Fruit fly (Drosophila melanogaster) whole organism, embryonic: ENCODE results near the gene CG13075.

Experiments used
- CG10462 ChIP-seq: fragments of 200-800 bp; sonication (Bioruptor generic); optimal IDR thresholded peaks from 2 replicates; lab custom pipeline; 2016; ENCODE audit warnings: missing biosample characterization, missing genetic modification characterization
- CG12155 ChIP-seq: fragments of 200-800 bp; sonication (Bioruptor generic); optimal IDR thresholded peaks from 3 replicates; lab custom pipeline; 2016; ENCODE audit warnings: missing biosample characterization, missing genetic modification characterization
- CG12769 ChIP-seq: fragments of 200-800 bp; sonication (Bioruptor generic); optimal IDR thresholded peaks from 2 replicates; lab custom pipeline; 2019; ENCODE audit warnings: missing biosample characterization, mild to moderate bottlenecking, missing genetic modification characterization, moderate library complexity
- CG13287 ChIP-seq: fragments of 200-800 bp; sonication (Bioruptor generic); IDR thresholded peaks from 2 replicates; pipeline ENCODE4 v1.3.6; 2022; ENCODE audit warnings: missing biosample characterization, missing genetic modification characterization; ENCODE audit not compliant: partially characterized antibody
- CG13296 ChIP-seq: fragments of 200-800 bp; sonication (Bioruptor generic); optimal IDR thresholded peaks from 3 replicates; lab custom pipeline; 2018; ENCODE audit warnings: missing biosample characterization, mild to moderate bottlenecking, missing genetic modification characterization
- CG14965 ChIP-seq: fragments of 200-800 bp; sonication (Bioruptor generic); optimal IDR thresholded peaks from 2 replicates; lab custom pipeline; 2016; ENCODE audit warnings: missing biosample characterization, missing genetic modification characterization, borderline replicate concordance
- CG15011 ChIP-seq: fragments of 200-800 bp; sonication (Bioruptor generic); optimal IDR thresholded peaks from 3 replicates; lab custom pipeline; 2018; ENCODE audit warnings: missing biosample characterization, mild to moderate bottlenecking, missing genetic modification characterization
- CG16779 ChIP-seq: fragments of 200-800 bp; sonication (Bioruptor generic); IDR thresholded peaks from 2 replicates; pipeline ENCODE4 v1.3.6; 2022; ENCODE audit warnings: missing biosample characterization, missing genetic modification characterization
- CG17385 ChIP-seq: fragments of 200-800 bp; sonication (Bioruptor generic); optimal IDR thresholded peaks from 3 replicates; lab custom pipeline; 2018; ENCODE audit warnings: missing biosample characterization, mild to moderate bottlenecking, missing genetic modification characterization
- CG1832 ChIP-seq: fragments of 200-800 bp; sonication (Bioruptor generic); optimal IDR thresholded peaks from 2 replicates; lab custom pipeline; 2017; ENCODE audit warnings: missing biosample characterization, mild to moderate bottlenecking, missing genetic modification characterization, inconsistent platforms
- CG18599 ChIP-seq: fragments of 200-800 bp; sonication (Bioruptor generic); optimal IDR thresholded peaks from 3 replicates; lab custom pipeline; 2017; ENCODE audit warnings: missing biosample characterization, missing genetic modification characterization, mild to moderate bottlenecking, moderate library complexity, missing genetic modification reagents
- CG2120 ChIP-seq: fragments of 200-800 bp; sonication (Bioruptor generic); optimal IDR thresholded peaks from 3 replicates; lab custom pipeline; 2016; ENCODE audit warnings: missing biosample characterization, missing genetic modification characterization
- CG2678 ChIP-seq: fragments of 200-800 bp; sonication (Bioruptor generic); optimal IDR thresholded peaks from 3 replicates; lab custom pipeline; 2019; ENCODE audit warnings: missing biosample characterization, mild to moderate bottlenecking, missing genetic modification characterization, moderate library complexity
- CG2712 ChIP-seq: fragments of 200-800 bp; optimal IDR thresholded peaks from 3 replicates; lab custom pipeline; 2019; ENCODE audit warnings: missing biosample characterization, mild to moderate bottlenecking, missing genetic modification characterization, moderate library complexity
- CG32767 ChIP-seq: fragments of 200-800 bp; sonication (Bioruptor generic); IDR thresholded peaks from 2 replicates; pipeline ENCODE4 v1.3.6; 2022; ENCODE audit warnings: missing biosample characterization, missing genetic modification characterization
- CG4730 ChIP-seq: fragments of 200-800 bp; sonication (Bioruptor generic); IDR thresholded peaks from 2 replicates; pipeline ENCODE4 v1.3.6; 2022; ENCODE audit warnings: missing biosample characterization, missing genetic modification characterization
- CG4820 ChIP-seq: fragments of 200-800 bp; sonication (Bioruptor generic); optimal IDR thresholded peaks from 3 replicates; lab custom pipeline; 2016; ENCODE audit warnings: missing biosample characterization, missing genetic modification characterization
- CG7357 ChIP-seq: fragments of 200-800 bp; sonication (Bioruptor generic); IDR thresholded peaks from 3 replicates; pipeline ENCODE4 v1.3.6; 2022; ENCODE audit warnings: missing biosample characterization, missing genetic modification characterization
- CG8089 ChIP-seq: fragments of 200-800 bp; sonication (Bioruptor generic); optimal IDR thresholded peaks from 3 replicates; lab custom pipeline; 2016; ENCODE audit warnings: missing biosample characterization, missing genetic modification characterization
- CG9932 ChIP-seq: fragments of 200-800 bp; sonication (Bioruptor generic); IDR thresholded peaks from 2 replicates; pipeline ENCODE4 v1.3.6; 2022; ENCODE audit warnings: missing biosample characterization, missing genetic modification characterization
- CkIIα-i1 ChIP-seq: fragments of 200-800 bp; sonication (Bioruptor generic); IDR thresholded peaks from 2 replicates; pipeline ENCODE4 v1.3.6; 2022; ENCODE audit warnings: missing biosample characterization, missing genetic modification characterization
- D ChIP-seq, 2 experiments: fragments of 200-800 bp in 1 of 2; fragments of >200 bp in 1 of 2; sonication (Bioruptor generic) in 1 of 2; optimal IDR thresholded peaks; 2 replicates in 1 of 2; 3 replicates in 1 of 2; lab custom pipeline; 2017; ENCODE audit warnings: mild to moderate bottlenecking in 1 of 2, missing biosample characterization in 1 of 2, missing genetic modification characterization in 1 of 2, missing genetic modification reagents in 1 of 2
- Doc3 ChIP-seq: fragments of 200-800 bp; sonication (Bioruptor generic); IDR thresholded peaks from 3 replicates; pipeline ENCODE4 v1.3.6; 2022; ENCODE audit warnings: missing biosample characterization, missing genetic modification characterization; ENCODE audit not compliant: partially characterized antibody
- Dref ChIP-seq: fragments of 200-800 bp; sonication (Bioruptor generic); IDR thresholded peaks from 2 replicates; pipeline ENCODE4 v1.3.6; 2022; ENCODE audit warnings: missing biosample characterization, missing genetic modification characterization
- Drgx ChIP-seq: fragments of 200-800 bp; sonication (Bioruptor generic); IDR thresholded peaks from 2 replicates; pipeline ENCODE4 v1.3.6; 2022; ENCODE audit warnings: missing biosample characterization, missing genetic modification characterization
- Gug ChIP-seq: fragments of 200-800 bp; sonication (Bioruptor generic); IDR thresholded peaks from 4 replicates; pipeline ENCODE4 v1.3.6; 2022; ENCODE audit warnings: missing biosample characterization, missing genetic modification characterization
- Meics ChIP-seq: fragments of 200-800 bp; sonication (Bioruptor generic); optimal IDR thresholded peaks from 2 replicates; lab custom pipeline; 2017; ENCODE audit warnings: missing biosample characterization, mild to moderate bottlenecking, missing genetic modification characterization
- Myb ChIP-seq: fragments of 200-800 bp; sonication (Bioruptor generic); optimal IDR thresholded peaks from 2 replicates; lab custom pipeline; 2016; ENCODE audit warnings: missing biosample characterization, missing genetic modification characterization
- NC2α ChIP-seq: fragments of 200-800 bp; sonication (Bioruptor generic); optimal IDR thresholded peaks from 2 replicates; lab custom pipeline; 2016; ENCODE audit warnings: missing biosample characterization, missing genetic modification characterization
- Nf-YA ChIP-seq: fragments of 200-800 bp; sonication (Bioruptor generic); IDR thresholded peaks from 2 replicates; pipeline ENCODE4 v1.3.6; 2022; ENCODE audit warnings: missing biosample characterization, missing genetic modification characterization
- Opbp ChIP-seq: fragments of 200-800 bp; sonication (Bioruptor generic); IDR thresholded peaks from 3 replicates; pipeline ENCODE4 v1.3.6; 2022; ENCODE audit warnings: missing biosample characterization, missing genetic modification characterization; ENCODE audit not compliant: partially characterized antibody
- Trl ChIP-seq, 3 experiments: fragments of >200 bp in 2 of 3; fragments of 200-800 bp in 1 of 3; sonication (Bioruptor generic) in 1 of 3; optimal IDR thresholded peaks; 2 replicates in 1 of 3; 3 replicates in 2 of 3; lab custom pipeline; 2016 to 2017; ENCODE audit warnings: missing biosample characterization in 1 of 3, missing genetic modification characterization in 1 of 3
- bigmax ChIP-seq: fragments of 200-800 bp; sonication (Bioruptor generic); optimal IDR thresholded peaks from 2 replicates; lab custom pipeline; 2018; ENCODE audit warnings: missing biosample characterization, mild to moderate bottlenecking, missing genetic modification characterization
- btn ChIP-seq: fragments of 200-800 bp; sonication (Bioruptor generic); optimal IDR thresholded peaks from 2 replicates; lab custom pipeline; 2016; ENCODE audit warnings: missing biosample characterization, missing genetic modification characterization
- caup ChIP-seq: fragments of 200-800 bp; sonication (Bioruptor generic); optimal IDR thresholded peaks from 3 replicates; lab custom pipeline; 2017; ENCODE audit warnings: missing biosample characterization, mild to moderate bottlenecking, missing genetic modification characterization, moderate library complexity; ENCODE audit not compliant: severe bottlenecking
- cg ChIP-seq: fragments of 200-800 bp; sonication (Bioruptor generic); optimal IDR thresholded peaks from 3 replicates; lab custom pipeline; 2019; ENCODE audit warnings: missing biosample characterization, mild to moderate bottlenecking, missing genetic modification characterization, moderate library complexity
- chinmo ChIP-seq: fragments of 200-800 bp; sonication (Bioruptor generic); IDR thresholded peaks from 4 replicates; pipeline ENCODE4 v1.3.6; 2022; ENCODE audit warnings: missing biosample characterization, missing genetic modification characterization; ENCODE audit not compliant: partially characterized antibody
- crp ChIP-seq, 2 experiments: fragments of 200-800 bp; sonication (Bioruptor generic); optimal IDR thresholded peaks; 2 replicates in 1 of 2; 3 replicates in 1 of 2; lab custom pipeline; 2017; ENCODE audit warnings: missing biosample characterization in 2 of 2, missing genetic modification characterization in 2 of 2, mild to moderate bottlenecking in 1 of 2, moderate library complexity in 1 of 2
- disco-r ChIP-seq: fragments of 200-800 bp; sonication (Bioruptor generic); optimal IDR thresholded peaks from 2 replicates; lab custom pipeline; 2016; ENCODE audit warnings: missing biosample characterization, missing genetic modification characterization
- ems ChIP-seq: fragments of 200-800 bp; sonication (Bioruptor generic); optimal IDR thresholded peaks from 3 replicates; lab custom pipeline; 2016; ENCODE audit warnings: missing biosample characterization, missing genetic modification characterization
- fd64A ChIP-seq: fragments of 200-800 bp; sonication (Bioruptor generic); optimal IDR thresholded peaks from 3 replicates; lab custom pipeline; 2018; ENCODE audit warnings: missing biosample characterization, mild to moderate bottlenecking, missing genetic modification characterization
- hth ChIP-seq: fragments of >200 bp; optimal IDR thresholded peaks from 2 replicates; lab custom pipeline; 2017; ENCODE audit warnings: inconsistent platforms
- kah ChIP-seq: fragments of 200-800 bp; sonication (Bioruptor generic); optimal IDR thresholded peaks from 2 replicates; lab custom pipeline; 2018; ENCODE audit warnings: missing biosample characterization, mild to moderate bottlenecking, missing genetic modification characterization
- luna ChIP-seq: fragments of 200-800 bp; sonication (Bioruptor generic); optimal IDR thresholded peaks from 2 replicates; lab custom pipeline; 2016; ENCODE audit warnings: missing biosample characterization, missing genetic modification characterization
- mirr ChIP-seq: fragments of 200-800 bp; sonication (Bioruptor generic); optimal IDR thresholded peaks from 3 replicates; lab custom pipeline; 2018; ENCODE audit warnings: missing biosample characterization, mild to moderate bottlenecking, missing genetic modification characterization
- nau ChIP-seq: fragments of 200-800 bp; sonication (Bioruptor generic); optimal IDR thresholded peaks from 3 replicates; lab custom pipeline; 2017; ENCODE audit warnings: missing biosample characterization, mild to moderate bottlenecking, missing genetic modification characterization, missing genetic modification reagents
- run ChIP-seq: fragments of 200-800 bp; sonication (Bioruptor generic); optimal IDR thresholded peaks from 3 replicates; lab custom pipeline; 2018; ENCODE audit warnings: missing biosample characterization, mild to moderate bottlenecking, missing genetic modification characterization
- sc ChIP-seq, 3 experiments: fragments of >200 bp in 2 of 3; fragments of 200-800 bp in 1 of 3; sonication (Bioruptor generic) in 1 of 3; optimal IDR thresholded peaks; 2 replicates in 2 of 3; 3 replicates in 1 of 3; lab custom pipeline; 2017; ENCODE audit warnings: mild to moderate bottlenecking in 1 of 3, missing biosample characterization in 1 of 3, missing genetic modification characterization in 1 of 3, missing genetic modification reagents in 1 of 3
- tna ChIP-seq: fragments of 200-800 bp; sonication (Bioruptor generic); IDR thresholded peaks from 2 replicates; pipeline ENCODE4 v1.3.6; 2022; ENCODE audit warnings: missing biosample characterization, missing genetic modification characterization; ENCODE audit not compliant: partially characterized antibody

Gene CG13075

dm6 chr3L:16090330-16090803 is 6.6 kb downstream of the CG13075 start, which contains the start of the genes CG5235 and ClC-c (continued):
- peak; percentile 38 for TF ChIP-seq Myb (GFP tag; lab: Kevin White, UChicago)
- TF ChIP-seq CG32767 = no peak
- TF ChIP-seq D (optimal IDR thresholded peaks at IDR 0.05; lab: Kevin White, UChicago) = peak; percentile 41
- TF ChIP-seq D (GFP tag; optimal IDR thresholded peaks at IDR 0.05; lab: Kevin White, UChicago) = no peak
- no peak for TF ChIP-seq CG14965
- TF ChIP-seq hth (lab: Kevin White, UChicago) = no peak
- TF ChIP-seq CG4820 (GFP tag; lab: Kevin White, UChicago) = no peak
- peak; percentile 86; the same call in 2 of the 4 replicates for TF ChIP-seq chinmo (GFP tag; lab: Robert Waterston, UW)
- peak; percentile 86 for TF ChIP-seq tna (GFP tag; lab: Robert Waterston, UW)
- no peak for TF ChIP-seq CG13296
- no peak for TF ChIP-seq Meics (GFP tag; lab: Kevin White, UChicago)
- TF ChIP-seq caup (GFP tag; lab: Kevin White, UChicago) = no peak
- TF ChIP-seq cg (GFP tag; lab: Kevin White, UChicago) = peak; percentile 81
- TF ChIP-seq btn (GFP tag; lab: Kevin White, UChicago) = no peak
- TF ChIP-seq CG7357 = no peak
- peak; percentile 72 for TF ChIP-seq Doc3 (GFP tag; lab: Robert Waterston, UW)
- no peak for TF ChIP-seq CG8089 (GFP tag; lab: Kevin White, UChicago)
- no peak for TF ChIP-seq CG12155 (GFP tag; lab: Kevin White, UChicago)
- TF ChIP-seq CG2120 (GFP tag; lab: Kevin White, UChicago) = peak; percentile 9
- TF ChIP-seq bigmax (GFP tag; lab: Kevin White, UChicago) = no peak
- peak in 1 of 2 experiments; percentile 13 for TF ChIP-seq crp (GFP tag; optimal IDR thresholded peaks at IDR 0.05; lab: Kevin White, UChicago)
- no peak for TF ChIP-seq nau
- no peak for TF ChIP-seq mirr
- no peak for TF ChIP-seq disco-r
- TF ChIP-seq CG4730 (GFP tag; lab: Robert Waterston, UW) = no peak
- TF ChIP-seq CG15011 (GFP tag; lab: Kevin White, UChicago) = no peak
- no peak for TF ChIP-seq luna
- TF ChIP-seq CG12769 (tag; lab: Kevin White, UChicago) = no peak
- no peak for TF ChIP-seq CG9932 (GFP tag; lab: Robert Waterston, UW)
- TF ChIP-seq fd64A (GFP tag; lab: Kevin White, UChicago) = no peak
- TF ChIP-seq CG13287 = peak; percentile 88
- no peak for TF ChIP-seq CG2712 (tag; lab: Kevin White, UChicago)
- no peak for TF ChIP-seq sc (optimal IDR thresholded peaks at IDR 0.05; lab: Kevin White, UChicago)
- no peak for TF ChIP-seq sc (GFP tag; optimal IDR thresholded peaks at IDR 0.05; lab: Kevin White, UChicago)
- no peak for TF ChIP-seq Drgx (GFP tag; lab: Robert Waterston, UW)
- TF ChIP-seq CG2678 (tag; lab: Kevin White, UChicago) = no peak
- no peak for TF ChIP-seq CkIIα-i1 (GFP tag; lab: Robert Waterston, UW)
- TF ChIP-seq CG18599 (GFP tag; lab: Kevin White, UChicago) = no peak
- no peak for TF ChIP-seq CG10462 (GFP tag; lab: Kevin White, UChicago)
- peak; percentile 94 for TF ChIP-seq Dref (GFP tag; lab: Robert Waterston, UW)
- no peak for TF ChIP-seq CG16779
- no peak for TF ChIP-seq Trl (optimal IDR thresholded peaks at IDR 0.05; lab: Kevin White, UChicago)
- no peak for TF ChIP-seq Trl (GFP tag; optimal IDR thresholded peaks at IDR 0.05; lab: Kevin White, UChicago)
- no peak for TF ChIP-seq kah (GFP tag; lab: Kevin White, UChicago)
- TF ChIP-seq Nf-YA (GFP tag; lab: Robert Waterston, UW) = no peak
- no peak for TF ChIP-seq CG1832 (GFP tag; lab: Kevin White, UChicago)
- no peak for TF ChIP-seq run (tag; lab: Kevin White, UChicago)
- no peak for TF ChIP-seq CG17385 (GFP tag; lab: Kevin White, UChicago)
- TF ChIP-seq Opbp = peak; percentile 77
- no peak for TF ChIP-seq Gug (GFP tag; lab: Robert Waterston, UW)
- TF ChIP-seq ems (GFP tag; lab: Kevin White, UChicago) = no peak
- TF ChIP-seq NC2α (GFP tag; lab: Kevin White, UChicago) = no peak
